Worm (Caenorhabditis elegans): ENCODE data around the gene F46C8.8.

- TF ChIP-seq athp-1 (tag; optimal IDR thresholded peaks at IDR 0.05) (no peak), chd-7 (tag; optimal IDR thresholded peaks at IDR 0.05) (no peak), B0261.1 (tag; optimal IDR thresholded peaks at IDR 0.05) (no peak), F23B12.7 (tag; optimal IDR thresholded peaks at IDR 0.05; ENCODE audit: insufficient read depth) (no peak), aptf-3 (GFP tag; IDR thresholded peaks at IDR 0.05) (no peak), pha-4 (tag; optimal IDR thresholded peaks at IDR 0.05) (no peak), unc-62 (GFP tag; optimal IDR thresholded peaks at IDR 0.05) (no peak), nhr-27 (tag; optimal IDR thresholded peaks at IDR 0.05) (no peak)
Measured at ce11 chrX:7578308-7578707, 24.1 kb upstream of the F46C8.8 start.

All from whole organism, young adult.